Worm (Caenorhabditis elegans): ENCODE data around the gene Y39D8A.1.

Gene Y39D8A.1

DNA sequence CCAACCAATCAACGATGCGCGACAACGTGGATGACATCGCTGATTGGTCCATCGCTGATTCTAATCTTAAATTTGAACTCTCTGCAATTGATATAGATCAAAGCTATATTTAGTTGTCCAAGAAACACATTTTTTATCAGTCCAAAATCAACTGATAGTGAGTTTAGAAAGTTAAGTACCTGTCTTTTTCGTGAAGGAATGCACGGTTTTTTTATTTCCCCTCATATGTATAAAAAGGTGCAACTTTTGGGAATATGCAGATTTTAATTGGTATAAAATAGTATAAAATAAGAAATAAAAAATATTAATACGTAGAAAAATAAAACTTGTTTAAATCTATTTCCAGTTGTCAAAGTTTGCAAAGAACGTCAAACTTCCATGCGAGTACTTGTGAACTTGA is at the start of gene Y39D8A.1:
Gene Y39D8A.1 (plus strand): TSS at position 301 of the 400 bp plus-strand sequence.
- TF ChIP-seq efl-1 (optimal IDR thresholded peaks at IDR 0.05) (no peak), efl-1 (GFP tag; optimal IDR thresholded peaks at IDR 0.05 in 1 of 2) (peak in 1 of 2 experiments; percentile 32), ets-5 (GFP tag; IDR thresholded peaks at IDR 0.05) (no peak)

DNA sequence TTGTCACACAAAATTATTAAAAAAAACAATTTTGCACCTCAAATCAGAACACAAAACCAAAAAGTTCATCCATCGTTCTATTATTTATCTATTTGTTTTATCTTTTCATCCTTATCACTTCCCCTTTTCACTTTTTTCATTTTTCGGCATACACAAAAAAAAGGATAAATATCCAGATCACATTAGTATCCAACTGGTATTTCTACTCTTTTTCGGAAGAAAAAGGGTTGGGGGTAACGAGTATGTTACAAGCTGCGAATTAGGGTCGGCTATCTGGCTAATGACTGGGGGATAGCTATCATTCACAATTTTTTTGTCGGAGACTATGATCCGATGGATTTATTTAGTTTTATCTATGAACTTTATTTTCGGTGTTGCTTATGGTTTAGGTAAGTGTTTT is 48.5 kb upstream of the Y39D8A.1 start, which contains the start of gene mltn-7:
Gene mltn-7 (plus strand): TSS at position 301 of the 400 bp plus-strand sequence.
- TF ChIP-seq blmp-1 (tag; optimal IDR thresholded peaks at IDR 0.05) (peak; percentile 15), F16B12.6 (tag; optimal IDR thresholded peaks at IDR 0.05) (no peak)

DNA sequence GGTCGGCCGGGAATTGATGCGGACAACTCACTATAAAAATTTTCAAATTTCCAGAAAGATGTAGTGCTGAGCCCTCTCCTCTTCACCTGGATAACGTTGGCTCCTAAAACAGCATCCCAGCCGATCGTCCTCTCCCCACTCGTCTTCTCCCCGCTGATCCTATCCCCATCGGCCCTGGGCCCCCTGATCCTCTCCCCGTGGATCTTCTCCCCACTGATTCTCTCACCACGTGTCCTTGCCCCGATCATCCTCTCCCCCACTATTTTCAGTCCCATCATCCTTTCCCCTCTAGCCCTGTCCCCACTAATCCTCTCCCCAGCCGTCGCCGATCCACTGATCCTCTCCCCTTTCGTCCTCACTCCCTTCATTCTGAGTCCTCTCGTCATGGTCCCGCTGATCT is 45.3 kb upstream of the Y39D8A.1 start:
- TF ChIP-seq dpl-1 (GFP tag; optimal IDR thresholded peaks at IDR 0.05) (no peak), snpc-4 (tag; optimal IDR thresholded peaks at IDR 0.05) (no peak), nhr-84 (tag; optimal IDR thresholded peaks at IDR 0.05) (no peak), C16A3.4 (tag; optimal IDR thresholded peaks at IDR 0.05) (no peak), egl-27 (tag; optimal IDR thresholded peaks at IDR 0.05) (no peak), unc-30 (tag; optimal IDR thresholded peaks at IDR 0.05) (no peak)

DNA sequence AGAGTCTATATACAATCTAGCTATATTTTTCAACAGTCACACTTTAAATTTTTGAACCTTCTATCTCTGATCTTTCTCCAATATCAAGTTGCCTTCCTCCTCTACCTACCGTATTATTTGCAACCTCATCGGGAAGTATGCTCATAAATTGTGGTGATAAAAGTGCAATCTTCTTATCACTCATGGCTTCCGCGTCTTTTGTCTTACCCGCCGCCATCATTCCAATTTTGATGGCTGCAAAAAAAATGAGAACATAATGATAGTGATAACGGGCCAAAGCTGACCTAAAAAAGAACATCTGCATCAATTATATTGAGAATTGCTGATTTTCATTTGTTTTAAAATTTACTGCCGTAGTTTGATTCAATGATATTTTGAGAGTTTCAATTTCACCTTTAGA is 41.7 kb upstream of the Y39D8A.1 start:
- no peak for TF ChIP-seq efl-1 (optimal IDR thresholded peaks at IDR 0.05)
- peak in 1 of 2 experiments; percentile 35 for TF ChIP-seq efl-1 (GFP tag; optimal IDR thresholded peaks at IDR 0.05 in 1 of 2)
- TF ChIP-seq nhr-20 (tag; optimal IDR thresholded peaks at IDR 0.05), result no peak
- TF ChIP-seq nhr-90 (tag; optimal IDR thresholded peaks at IDR 0.05; ENCODE audit: poor library complexity), result no peak
- no peak for TF ChIP-seq jun-1 (tag; optimal IDR thresholded peaks at IDR 0.05)
- TF ChIP-seq ama-1 (optimal IDR thresholded peaks at IDR 0.05), result no peak

DNA sequence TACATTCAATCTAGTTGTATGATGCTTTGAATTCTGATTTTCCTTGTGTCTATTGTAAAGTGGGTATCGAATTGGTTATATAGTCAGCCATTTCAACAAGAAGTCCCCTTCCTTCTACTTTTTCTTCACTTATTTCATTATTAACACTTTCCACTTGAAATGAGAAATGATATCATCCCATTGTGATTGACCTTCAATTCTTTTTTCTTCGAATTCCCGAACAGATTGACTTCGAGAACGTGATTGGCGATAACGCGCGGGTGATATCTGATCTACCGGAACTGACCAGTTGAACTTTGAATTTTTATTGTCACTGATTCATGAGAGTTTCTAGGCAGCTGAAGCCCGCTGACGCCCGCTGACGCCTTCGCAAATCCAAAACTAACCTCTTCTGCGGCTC is 40.3 kb upstream of the Y39D8A.1 start:
- no peak for TF ChIP-seq fos-1 (tag; optimal IDR thresholded peaks at IDR 0.05)
- TF ChIP-seq rnt-1 (tag; optimal IDR thresholded peaks at IDR 0.05), result no peak
- peak; percentile 34 for TF ChIP-seq blmp-1 (tag; optimal IDR thresholded peaks at IDR 0.05)
- peak; percentile 44 for TF ChIP-seq nhr-85 (tag)
- peak; percentile 15 for TF ChIP-seq nhr-20 (tag; optimal IDR thresholded peaks at IDR 0.05)

DNA sequence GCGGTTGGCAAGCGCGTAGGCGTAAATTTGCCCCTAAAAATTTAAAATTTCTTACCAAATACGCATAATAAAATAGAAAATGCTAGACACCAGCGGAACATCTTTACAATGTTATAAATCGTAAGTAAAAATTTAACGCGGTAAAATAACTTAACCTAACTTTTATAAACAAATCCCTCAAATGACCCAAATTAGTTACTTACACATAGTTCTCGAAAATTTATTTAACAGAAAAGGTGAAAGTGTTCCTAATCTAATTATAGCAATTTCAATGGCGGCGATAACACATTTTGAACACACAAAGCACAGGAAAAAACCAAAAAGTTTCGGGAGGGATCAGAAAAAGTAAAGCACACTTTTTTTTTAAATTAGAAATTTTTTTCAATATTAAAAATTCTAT is 38.3 kb upstream of the Y39D8A.1 start, which contains the start of gene mltn-8:
Gene mltn-8 (minus strand): TSS at position 101 of the 400 bp plus-strand sequence.
- no peak for TF ChIP-seq lin-15B (tag; optimal IDR thresholded peaks at IDR 0.05)
- TF ChIP-seq pax-3 (tag; optimal IDR thresholded peaks at IDR 0.05), result no peak
- no peak for TF ChIP-seq efl-3 (GFP tag; optimal IDR thresholded peaks at IDR 0.05)
- no peak for TF ChIP-seq vab-15 (tag; optimal IDR thresholded peaks at IDR 0.05)
- no peak for TF ChIP-seq nhr-84 (tag; optimal IDR thresholded peaks at IDR 0.05)
- TF ChIP-seq sup-37 (GFP tag; optimal IDR thresholded peaks at IDR 0.05), result no peak
- TF ChIP-seq C34B4.2 (tag; optimal IDR thresholded peaks at IDR 0.05), result no peak
- TF ChIP-seq zip-4 (GFP tag; optimal IDR thresholded peaks at IDR 0.05), result no peak
- TF ChIP-seq unc-98 (GFP tag; IDR thresholded peaks at IDR 0.05), result no peak
- no peak for TF ChIP-seq fkh-10 (GFP tag; optimal IDR thresholded peaks at IDR 0.05)
- TF ChIP-seq lsy-2 (tag; optimal IDR thresholded peaks at IDR 0.05), result no peak
- TF ChIP-seq nhr-237 (tag; optimal IDR thresholded peaks at IDR 0.05), result no peak
- TF ChIP-seq isw-1 (GFP tag; IDR thresholded peaks at IDR 0.05), result no peak
- TF ChIP-seq skn-1 (tag; optimal IDR thresholded peaks at IDR 0.05), result no peak
- no peak for TF ChIP-seq irx-1 (tag; optimal IDR thresholded peaks at IDR 0.05)
- TF ChIP-seq hpl-2 (GFP tag; optimal IDR thresholded peaks at IDR 0.05), result no peak
- no peak for TF ChIP-seq nhr-77 (tag; optimal IDR thresholded peaks at IDR 0.05)
- no peak for TF ChIP-seq lir-3 (tag; optimal IDR thresholded peaks at IDR 0.05; ENCODE audit: poor library complexity)
- no peak for TF ChIP-seq snu-23 (GFP tag; optimal IDR thresholded peaks at IDR 0.05)

All from whole organism, L1 larva.